Worm (Caenorhabditis elegans) whole organism, L1 larva: ENCODE data around the gene F53A2.9.

Experiments used
- alr-1 ChIP-seq: fragments of 200-800 bp; sonication (Bioruptor generic); optimal IDR thresholded peaks from 2 replicates; lab custom pipeline; 2018; ENCODE audit warnings: borderline replicate concordance, mild to moderate bottlenecking, missing genetic modification characterization, missing compliant biosample characterization
- ceh-82 ChIP-seq, 3 experiments: fragments of 150-350 bp in 1 of 3; sonication (generic microtip) in 2 of 3; optimal IDR thresholded peaks; 2 replicates each; lab custom pipeline; 2014 to 2017; ENCODE audit warnings: missing biosample characterization in 3 of 3, missing genetic modification characterization in 3 of 3
- egl-27 ChIP-seq, 2 experiments: fragments of 150-350 bp in 1 of 2; sonication (generic microtip); optimal IDR thresholded peaks; 3 replicates each; lab custom pipeline; 2017 to 2018; ENCODE audit warnings: missing biosample characterization in 2 of 2, missing genetic modification characterization in 2 of 2, missing genetic modification reagents in 2 of 2
- jun-1 ChIP-seq: fragments of 150-350 bp; optimal IDR thresholded peaks from 2 replicates; lab custom pipeline; 2014; ENCODE audit warnings: missing biosample characterization, missing genetic modification reagents, missing genetic modification characterization
- lin-13 ChIP-seq: fragments of 150-350 bp; optimal IDR thresholded peaks from 2 replicates; lab custom pipeline; 2014; ENCODE audit warnings: missing biosample characterization, missing genetic modification reagents, missing genetic modification characterization
- lin-15B ChIP-seq: fragments of 150-350 bp; sonication (generic microtip); optimal IDR thresholded peaks from 3 replicates; lab custom pipeline; 2014; ENCODE audit warnings: missing biosample characterization, missing genetic modification characterization
- nhr-11 ChIP-seq: fragments of 150-350 bp; optimal IDR thresholded peaks from 2 replicates; lab custom pipeline; 2014; ENCODE audit warnings: missing biosample characterization, missing genetic modification characterization
- nhr-77 ChIP-seq: fragments of 150-350 bp; optimal IDR thresholded peaks from 2 replicates; lab custom pipeline; 2014; ENCODE audit warnings: missing biosample characterization, missing genetic modification characterization
- nhr-84 ChIP-seq: sonication (generic microtip); optimal IDR thresholded peaks from 2 replicates; lab custom pipeline; 2017; ENCODE audit warnings: missing biosample characterization, missing genetic modification characterization
- nhr-85 ChIP-seq: sonication (generic microtip); peaks from one replicate; lab custom pipeline; 2016; ENCODE audit warnings: missing genetic modification characterization, inconsistent platforms, missing compliant biosample characterization
- skn-1 ChIP-seq: fragments of 150-350 bp; optimal IDR thresholded peaks from 2 replicates; lab custom pipeline; 2014; ENCODE audit warnings: missing biosample characterization, missing genetic modification characterization
- snpc-4 ChIP-seq: fragments of 150-350 bp; optimal IDR thresholded peaks from 2 replicates; lab custom pipeline; 2014; ENCODE audit warnings: missing biosample characterization, missing genetic modification characterization
- sup-37 ChIP-seq: fragments of 200-800 bp; sonication (Bioruptor generic); optimal IDR thresholded peaks from 2 replicates; lab custom pipeline; 2018; ENCODE audit warnings: mild to moderate bottlenecking, missing genetic modification characterization, missing compliant biosample characterization
- unc-130 ChIP-seq: fragments of 150-350 bp; optimal IDR thresholded peaks from 2 replicates; lab custom pipeline; 2017; ENCODE audit warnings: missing biosample characterization, missing genetic modification characterization, inconsistent platforms

DNA sequence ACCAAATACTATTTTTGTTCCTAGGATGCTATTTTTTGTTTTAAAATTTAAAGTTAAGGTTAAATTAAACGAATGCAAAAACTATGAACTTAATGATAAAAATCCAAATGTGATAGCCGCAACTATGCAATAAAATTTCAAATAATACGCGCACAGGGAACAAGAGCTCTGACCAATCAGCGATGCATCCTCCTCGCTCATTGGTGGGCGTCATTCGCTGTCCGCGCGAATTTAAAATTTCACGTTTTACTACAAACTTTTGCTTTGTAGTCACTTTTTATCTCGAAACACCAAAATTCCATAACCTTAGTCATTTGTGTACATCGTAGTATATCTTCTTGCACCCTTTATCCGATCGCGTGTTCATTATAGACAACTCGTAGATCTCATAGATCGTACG, 24.0 kb upstream of the F53A2.9 start:
- TF ChIP-seq lin-13 = no peak
- TF ChIP-seq nhr-84 (tag; lab: Kevin White, UChicago) = no peak
- no peak for TF ChIP-seq unc-130 (tag; lab: Kevin White, UChicago)
- no peak for TF ChIP-seq nhr-11 (tag; lab: Kevin White, UChicago)
- no peak for TF ChIP-seq skn-1 (tag; lab: Kevin White, UChicago)
- no peak for TF ChIP-seq lin-15B (tag; lab: Kevin White, UChicago)
- TF ChIP-seq ceh-82 (tag; optimal IDR thresholded peaks at IDR 0.05; lab: Kevin White, UChicago) = no peak
- no peak for TF ChIP-seq nhr-77 (tag; lab: Kevin White, UChicago)
- TF ChIP-seq snpc-4 (tag; lab: Kevin White, UChicago) = no peak
- TF ChIP-seq egl-27 (tag; optimal IDR thresholded peaks at IDR 0.05; lab: Kevin White, UChicago) = no peak
- TF ChIP-seq nhr-85 = no peak
- TF ChIP-seq jun-1 (tag; lab: Kevin White, UChicago) = no peak
- TF ChIP-seq alr-1 = no peak
- no peak for TF ChIP-seq sup-37 (GFP tag; lab: Kevin White, UChicago)
